Worm (Caenorhabditis elegans) whole organism, young adult: ENCODE measurements around the gene rars-2.

Experiments used
- C06A6.2 ChIP-seq: fragments of 200-800 bp; sonication (Bioruptor generic); conservative IDR thresholded peaks from 2 replicates; pipeline ENCODE4 v1.3.6; 2022; ENCODE audit warnings: missing genetic modification characterization, missing compliant biosample characterization
- D2030.7 ChIP-seq: fragments of 200-800 bp; sonication (Bioruptor generic); IDR thresholded peaks from 2 replicates; pipeline ENCODE4 v1.3.6; 2022; ENCODE audit warnings: missing genetic modification reagents, missing genetic modification characterization, missing compliant biosample characterization
- F23B12.7 ChIP-seq: sonication (generic microtip); optimal IDR thresholded peaks from 2 replicates; lab custom pipeline; 2017; ENCODE audit warnings: missing genetic modification characterization, mild to moderate bottlenecking, missing compliant biosample characterization, antibody characterized with exemption, moderate library complexity; ENCODE audit not compliant: insufficient read depth
- F37B4.10 ChIP-seq: fragments of 200-800 bp; sonication (Bioruptor generic); IDR thresholded peaks from 2 replicates; pipeline ENCODE4 v1.3.6; 2022; ENCODE audit warnings: missing genetic modification characterization, missing compliant biosample characterization
- F49E8.2 ChIP-seq: sonication (generic microtip); optimal IDR thresholded peaks from 3 replicates; lab custom pipeline; 2017; ENCODE audit warnings: missing genetic modification characterization, mild to moderate bottlenecking, missing compliant biosample characterization, antibody characterized with exemption, moderate library complexity; ENCODE audit not compliant: insufficient read depth
- F52B5.7 ChIP-seq: sonication (generic microtip); optimal IDR thresholded peaks from 2 replicates; lab custom pipeline; 2016; ENCODE audit warnings: mild to moderate bottlenecking, missing genetic modification characterization, missing compliant biosample characterization
- F55B11.4 ChIP-seq: sonication (generic microtip); optimal IDR thresholded peaks from 2 replicates; lab custom pipeline; 2016; ENCODE audit warnings: missing compliant biosample characterization, missing genetic modification characterization, borderline replicate concordance; ENCODE audit not compliant: insufficient read depth
- T07F8.4 ChIP-seq: sonication (generic microtip); optimal IDR thresholded peaks from 2 replicates; lab custom pipeline; 2016; ENCODE audit warnings: mild to moderate bottlenecking, missing genetic modification characterization, moderate library complexity, missing compliant biosample characterization
- Y95B8A.8 ChIP-seq: fragments of 200-800 bp; sonication (Bioruptor generic); IDR thresholded peaks from 2 replicates; pipeline ENCODE4 v1.3.6; 2022; ENCODE audit warnings: missing genetic modification reagents, missing genetic modification characterization, missing compliant biosample characterization
- athp-1 ChIP-seq: sonication (generic microtip); optimal IDR thresholded peaks from 2 replicates; lab custom pipeline; 2017; ENCODE audit warnings: mild to moderate bottlenecking, missing genetic modification characterization, missing compliant biosample characterization
- attf-5 ChIP-seq: fragments of 200-800 bp; sonication (Bioruptor generic); optimal IDR thresholded peaks from 2 replicates; lab custom pipeline; 2018; ENCODE audit warnings: mild to moderate bottlenecking, missing genetic modification characterization, missing compliant biosample characterization
- cebp-1 ChIP-seq, 2 experiments: fragments of 200-800 bp in 1 of 2; sonication (Bioruptor generic) in 1 of 2; sonication (generic microtip) in 1 of 2; IDR thresholded peaks in 1 of 2; optimal IDR thresholded peaks in 1 of 2; 2 replicates each; pipeline versions ENCODE4 v1.3.6 to Lab custom; 2017 to 2022; ENCODE audit warnings: missing compliant biosample characterization in 2 of 2, missing genetic modification characterization in 2 of 2, mild to moderate bottlenecking in 1 of 2, missing genetic modification reagents in 1 of 2, moderate library complexity in 1 of 2
- ceh-27 ChIP-seq: fragments of 200-800 bp; sonication (Bioruptor generic); optimal IDR thresholded peaks from 2 replicates; lab custom pipeline; 2018; ENCODE audit warnings: mild to moderate bottlenecking, missing genetic modification characterization, moderate library complexity, missing compliant biosample characterization
- ceh-40 ChIP-seq: fragments of 200-800 bp; sonication (Bioruptor generic); IDR thresholded peaks from 2 replicates; pipeline ENCODE4 v1.3.6; 2022; ENCODE audit warnings: missing genetic modification characterization, missing compliant biosample characterization
- ceh-58 ChIP-seq: fragments of 200-800 bp; sonication (Bioruptor generic); IDR thresholded peaks from 2 replicates; pipeline ENCODE4 v1.3.6; 2022; ENCODE audit warnings: missing genetic modification characterization, missing compliant biosample characterization
- ceh-91 ChIP-seq: fragments of 200-800 bp; sonication (Bioruptor generic); IDR thresholded peaks from 2 replicates; pipeline ENCODE4 v1.3.6; 2022; ENCODE audit warnings: missing genetic modification reagents, missing genetic modification characterization, missing compliant biosample characterization
- dox-1 ChIP-seq: fragments of 200-800 bp; sonication (Bioruptor generic); IDR thresholded peaks from 2 replicates; pipeline ENCODE4 v1.3.6; 2022; ENCODE audit warnings: missing genetic modification reagents, missing genetic modification characterization, missing compliant biosample characterization
- egl-18 ChIP-seq: fragments of 200-800 bp; sonication (Bioruptor generic); IDR thresholded peaks from 2 replicates; pipeline ENCODE4 v1.3.6; 2022; ENCODE audit warnings: missing genetic modification reagents, missing genetic modification characterization, missing compliant biosample characterization
- egl-44 ChIP-seq: fragments of 200-800 bp; sonication (Bioruptor generic); IDR thresholded peaks from 2 replicates; pipeline ENCODE4 v1.3.6; 2022; ENCODE audit warnings: missing genetic modification reagents, missing genetic modification characterization, missing compliant biosample characterization
- egrh-3 ChIP-seq: fragments of 200-800 bp; sonication (Bioruptor generic); IDR thresholded peaks from 2 replicates; pipeline ENCODE4 v1.3.6; 2022; ENCODE audit warnings: missing genetic modification reagents, missing genetic modification characterization, missing compliant biosample characterization
- ekl-4 ChIP-seq: fragments of 200-800 bp; sonication (Bioruptor generic); IDR thresholded peaks from 2 replicates; pipeline ENCODE4 v1.3.6; 2022; ENCODE audit warnings: missing genetic modification reagents, missing genetic modification characterization, missing compliant biosample characterization
- fkh-3 ChIP-seq: sonication (generic microtip); optimal IDR thresholded peaks from 2 replicates; lab custom pipeline; 2016; ENCODE audit warnings: mild to moderate bottlenecking, missing genetic modification characterization, missing compliant biosample characterization
- hlh-12 ChIP-seq: sonication (generic microtip); optimal IDR thresholded peaks from 2 replicates; lab custom pipeline; 2016; ENCODE audit warnings: missing genetic modification characterization, missing compliant biosample characterization
- lag-1 ChIP-seq: fragments of 200-800 bp; sonication (Bioruptor generic); IDR thresholded peaks from 2 replicates; pipeline ENCODE4 v1.3.6; 2022; ENCODE audit warnings: missing genetic modification reagents, missing genetic modification characterization, missing compliant biosample characterization
- let-607 ChIP-seq, 2 experiments: fragments of 200-800 bp in 1 of 2; sonication (Bioruptor generic) in 1 of 2; sonication (generic microtip) in 1 of 2; optimal IDR thresholded peaks; 2 replicates each; lab custom pipeline; 2016 to 2018; ENCODE audit warnings: mild to moderate bottlenecking in 2 of 2, missing compliant biosample characterization in 2 of 2, missing genetic modification characterization in 2 of 2, moderate library complexity in 2 of 2, missing genotype in 1 of 2
- lin-40 ChIP-seq: sonication (generic microtip); optimal IDR thresholded peaks from 2 replicates; lab custom pipeline; 2016; ENCODE audit warnings: missing genetic modification characterization, mild to moderate bottlenecking, missing compliant biosample characterization, missing genotype, missing genetic modification reagents
- lsl-1 ChIP-seq: fragments of 200-800 bp; sonication (Bioruptor generic); optimal IDR thresholded peaks from 2 replicates; lab custom pipeline; 2018; ENCODE audit warnings: mild to moderate bottlenecking, missing genetic modification characterization, moderate library complexity, missing compliant biosample characterization
- lsy-27 ChIP-seq: sonication (generic microtip); optimal IDR thresholded peaks from 2 replicates; lab custom pipeline; 2017; ENCODE audit warnings: missing genetic modification characterization, mild to moderate bottlenecking, missing compliant biosample characterization, antibody characterized with exemption, missing genotype, borderline replicate concordance; ENCODE audit not compliant: insufficient read depth
- madf-3 ChIP-seq: fragments of 200-800 bp; sonication (Bioruptor generic); IDR thresholded peaks from 2 replicates; pipeline ENCODE4 v1.3.6; 2022; ENCODE audit warnings: missing genetic modification reagents, missing genetic modification characterization, missing compliant biosample characterization
- madf-6 ChIP-seq: fragments of 200-800 bp; sonication (Bioruptor generic); IDR thresholded peaks from 2 replicates; pipeline ENCODE4 v1.3.6; 2022; ENCODE audit warnings: missing genetic modification reagents, missing genetic modification characterization, missing compliant biosample characterization
- nfyb-1 ChIP-seq: fragments of 200-800 bp; sonication (Bioruptor generic); IDR thresholded peaks from 2 replicates; pipeline ENCODE4 v1.3.6; 2022; ENCODE audit warnings: missing genetic modification reagents, missing genetic modification characterization, missing compliant biosample characterization
- nhr-120 ChIP-seq: fragments of 200-800 bp; sonication (Bioruptor generic); IDR thresholded peaks from 2 replicates; pipeline ENCODE4 v1.3.6; 2022; ENCODE audit warnings: missing genetic modification characterization, missing compliant biosample characterization
- nhr-179 ChIP-seq: sonication (generic microtip); optimal IDR thresholded peaks from 2 replicates; lab custom pipeline; 2016; ENCODE audit warnings: mild to moderate bottlenecking, missing genetic modification characterization, missing compliant biosample characterization
- nhr-80 ChIP-seq: sonication (generic microtip); optimal IDR thresholded peaks from 2 replicates; lab custom pipeline; 2016; ENCODE audit warnings: missing genetic modification characterization, missing compliant biosample characterization
- sdz-38 ChIP-seq: sonication (generic microtip); optimal IDR thresholded peaks from 2 replicates; lab custom pipeline; 2016; ENCODE audit warnings: missing genotype, missing genetic modification characterization, missing compliant biosample characterization
- sea-2 ChIP-seq: fragments of 200-800 bp; sonication (Bioruptor generic); IDR thresholded peaks from 2 replicates; pipeline ENCODE4 v1.3.6; 2022; ENCODE audit warnings: missing genetic modification characterization, missing compliant biosample characterization
- snpc-4 ChIP-seq, 5 experiments: fragments of 150-350 bp in 1 of 5; sonication (generic microtip) in 4 of 5; optimal IDR thresholded peaks; 2 replicates each; lab custom pipeline; 2014 to 2018; ENCODE audit warnings: missing genetic modification characterization in 5 of 5, missing biosample characterization in 3 of 5, antibody characterized with exemption in 2 of 5, mild to moderate bottlenecking in 2 of 5, missing compliant biosample characterization in 2 of 5, missing genotype in 2 of 5, moderate library complexity in 2 of 5, missing genetic modification reagents in 1 of 5
- somi-1 ChIP-seq: fragments of 200-800 bp; sonication (Bioruptor generic); optimal IDR thresholded peaks from 2 replicates; lab custom pipeline; 2018; ENCODE audit warnings: mild to moderate bottlenecking, missing genetic modification characterization, missing compliant biosample characterization
- tbp1 ChIP-seq: fragments of 200-800 bp; sonication (Bioruptor generic); optimal IDR thresholded peaks from 2 replicates; lab custom pipeline; 2018; ENCODE audit warnings: mild to moderate bottlenecking, missing genetic modification characterization, missing compliant biosample characterization
- tlf-1 ChIP-seq: fragments of 200-800 bp; sonication (Bioruptor generic); optimal IDR thresholded peaks from 2 replicates; lab custom pipeline; 2018; ENCODE audit warnings: mild to moderate bottlenecking, missing genetic modification characterization, missing compliant biosample characterization
- unc-130 ChIP-seq: sonication (generic microtip); optimal IDR thresholded peaks from 2 replicates; lab custom pipeline; 2016; ENCODE audit warnings: missing genetic modification reagents, missing genetic modification characterization, missing compliant biosample characterization
- xnd-1 ChIP-seq: sonication (generic microtip); optimal IDR thresholded peaks from 2 replicates; lab custom pipeline; 2016; ENCODE audit warnings: missing genotype, missing genetic modification reagents, missing genetic modification characterization, missing compliant biosample characterization
- zfh-2 ChIP-seq: fragments of 200-800 bp; sonication (Bioruptor generic); conservative IDR thresholded peaks from 2 replicates; pipeline ENCODE4 v1.3.6; 2022; ENCODE audit warnings: missing genetic modification reagents, missing genetic modification characterization, missing compliant biosample characterization
- ztf-18 ChIP-seq: sonication (generic microtip); optimal IDR thresholded peaks from 2 replicates; lab custom pipeline; 2016; ENCODE audit warnings: missing genotype, mild to moderate bottlenecking, missing genetic modification characterization, missing compliant biosample characterization
- ztf-6 ChIP-seq: fragments of 200-800 bp; sonication (Bioruptor generic); IDR thresholded peaks from 2 replicates; pipeline ENCODE4 v1.3.6; 2022; ENCODE audit warnings: missing genetic modification reagents, missing genetic modification characterization, missing compliant biosample characterization

rars-2 gene

ce11 chrII:6091380-6091779 lies 34.0 kb upstream of the rars-2 start, which contains the start of the genes fbf-2 and nspg-3:
TSS of gene fbf-2 (minus strand) at chrII:6091480.
TSS of gene nspg-3 (plus strand) at chrII:6091767.
- peak; percentile 61 for TF ChIP-seq lsl-1 (GFP tag; lab: Kevin White, UChicago)
- TF ChIP-seq madf-6 (GFP tag; lab: Robert Waterston, UW): no peak

- TF ChIP-seq snpc-4 (GFP tag; optimal IDR thresholded peaks at IDR 0.05; lab: Kevin White, UChicago) (no peak), snpc-4 (tag; optimal IDR thresholded peaks at IDR 0.05; lab: Kevin White, UChicago) (peak in 1 of 4 experiments; percentile 49), madf-3 (GFP tag; lab: Robert Waterston, UW) (no peak), ceh-91 (no peak), D2030.7 (peak; percentile 32; the same call in 1 of the 2 replicates), attf-5 (GFP tag; lab: Kevin White, UChicago) (peak; percentile 38), sdz-38 (tag; lab: Kevin White, UChicago) (no peak), madf-6 (GFP tag; lab: Robert Waterston, UW) (peak; percentile 43; the same call in 1 of the 2 replicates), let-607 (tag; optimal IDR thresholded peaks at IDR 0.05; lab: Kevin White, UChicago) (no peak), egrh-3 (GFP tag; lab: Robert Waterston, UW) (no peak), somi-1 (GFP tag; lab: Kevin White, UChicago) (no peak), F49E8.2 (tag; lab: Kevin White, UChicago) (no peak), lsl-1 (GFP tag; lab: Kevin White, UChicago) (peak; percentile 49), unc-130 (peak; percentile 55), nhr-120 (GFP tag; lab: Robert Waterston, UW) (no peak), ztf-6 (GFP tag; lab: Robert Waterston, UW) (no peak), C06A6.2 (GFP tag; lab: Robert Waterston, UW) (no peak), F55B11.4 (tag; lab: Kevin White, UChicago) (no peak), lin-40 (tag; lab: Kevin White, UChicago) (no peak), ceh-40 (GFP tag; lab: Robert Waterston, UW) (no peak), F52B5.7 (tag; lab: Kevin White, UChicago) (no peak), lag-1 (GFP tag; lab: Robert Waterston, UW) (no peak), dox-1 (GFP tag; lab: Robert Waterston, UW) (peak; percentile 70; the same call in 1 of the 2 replicates), fkh-3 (no peak), xnd-1 (no peak), sea-2 (no peak), tbp1 (GFP tag; lab: Kevin White, UChicago) (no peak), tlf-1 (GFP tag; lab: Kevin White, UChicago) (no peak), egl-44 (GFP tag; lab: Robert Waterston, UW) (no peak), egl-18 (GFP tag; lab: Robert Waterston, UW) (no peak), zfh-2 (GFP tag; lab: Robert Waterston, UW) (no peak), nfyb-1 (GFP tag; lab: Robert Waterston, UW) (no peak), hlh-12 (tag; lab: Kevin White, UChicago) (no peak), nhr-179 (no peak), ekl-4 (GFP tag; lab: Robert Waterston, UW) (no peak), ztf-18 (tag; lab: Kevin White, UChicago) (peak; percentile 44), ceh-27 (GFP tag; lab: Kevin White, UChicago) (peak; percentile 72), lsy-27 (tag; lab: Kevin White, UChicago) (no peak), cebp-1 (GFP tag; IDR thresholded peaks at IDR 0.05; lab: Robert Waterston, UW) (no peak), cebp-1 (tag; optimal IDR thresholded peaks at IDR 0.05; lab: Kevin White, UChicago) (no peak), F37B4.10 (no peak), Y95B8A.8 (GFP tag; lab: Robert Waterston, UW) (no peak), F23B12.7 (tag; lab: Kevin White, UChicago) (peak; percentile 81), athp-1 (tag; lab: Kevin White, UChicago) (no peak), nhr-80 (tag; lab: Kevin White, UChicago) (no peak), T07F8.4 (tag; lab: Kevin White, UChicago) (no peak), ceh-58 (GFP tag; lab: Robert Waterston, UW) (no peak)
Observed at ce11 chrII:6097441-6097840, 27.9 kb upstream of the rars-2 start, which contains the start of the genes tpp-2 and rbbp-5. TSS of gene tpp-2 (minus strand) at chrII:6097597. TSS of gene rbbp-5 (plus strand) at chrII:6097830.
